Worm (Caenorhabditis elegans) whole organism, L2 larva: ENCODE measurements around the gene cest-31.

ENCODE experiments used
- blmp-1 ChIP-seq: sonication (generic microtip); optimal IDR thresholded peaks from 2 replicates; lab custom pipeline; 2017; ENCODE audit warnings: missing genetic modification characterization, mild to moderate bottlenecking, missing compliant biosample characterization, antibody characterized with exemption, moderate library complexity; ENCODE audit not compliant: insufficient read depth
- ceh-82 ChIP-seq: fragments of 150-350 bp; optimal IDR thresholded peaks from 2 replicates; lab custom pipeline; 2014; ENCODE audit warnings: missing biosample characterization, missing genetic modification characterization
- fos-1 ChIP-seq: fragments of 150-350 bp; optimal IDR thresholded peaks from 2 replicates; lab custom pipeline; 2014; ENCODE audit warnings: missing biosample characterization, missing genetic modification characterization
- lin-39 ChIP-seq: fragments of 150-350 bp; optimal IDR thresholded peaks from 2 replicates; lab custom pipeline; 2014; ENCODE audit warnings: missing biosample characterization, missing genetic modification reagents, missing genetic modification characterization
- nhr-11 ChIP-seq: fragments of 150-350 bp; optimal IDR thresholded peaks from 2 replicates; lab custom pipeline; 2014; ENCODE audit warnings: missing biosample characterization, missing genetic modification characterization
- nhr-12 ChIP-seq: fragments of 150-350 bp; optimal IDR thresholded peaks from 2 replicates; lab custom pipeline; 2014; ENCODE audit warnings: missing biosample characterization, missing genetic modification characterization
- nhr-237 ChIP-seq: fragments of 150-350 bp; optimal IDR thresholded peaks from 2 replicates; lab custom pipeline; 2014; ENCODE audit warnings: missing biosample characterization, missing genetic modification characterization
- sma-9 ChIP-seq, 2 experiments: fragments of 150-350 bp in 1 of 2; sonication (generic microtip) in 1 of 2; optimal IDR thresholded peaks; 2 replicates each; lab custom pipeline; 2014 to 2016; ENCODE audit warnings: missing genetic modification characterization in 2 of 2, mild to moderate bottlenecking in 1 of 2, missing biosample characterization in 1 of 2, missing compliant biosample characterization in 1 of 2, missing genetic modification reagents in 1 of 2, moderate library complexity in 1 of 2
- snpc-4 ChIP-seq: fragments of 150-350 bp; optimal IDR thresholded peaks from 2 replicates; lab custom pipeline; 2014; ENCODE audit warnings: missing biosample characterization, missing genetic modification characterization
- unc-39 ChIP-seq: fragments of 150-350 bp; optimal IDR thresholded peaks from 2 replicates; lab custom pipeline; 2014; ENCODE audit warnings: missing biosample characterization, missing genetic modification characterization
- ztf-1 ChIP-seq: fragments of 200-800 bp; sonication (Bioruptor generic); conservative IDR thresholded peaks from 2 replicates; pipeline ENCODE4 v1.3.6; 2022; ENCODE audit warnings: missing genetic modification characterization, missing compliant biosample characterization
- ztf-11 ChIP-seq: sonication (generic microtip); optimal IDR thresholded peaks from 2 replicates; lab custom pipeline; 2017; ENCODE audit warnings: missing biosample characterization, missing genetic modification characterization

DNA sequence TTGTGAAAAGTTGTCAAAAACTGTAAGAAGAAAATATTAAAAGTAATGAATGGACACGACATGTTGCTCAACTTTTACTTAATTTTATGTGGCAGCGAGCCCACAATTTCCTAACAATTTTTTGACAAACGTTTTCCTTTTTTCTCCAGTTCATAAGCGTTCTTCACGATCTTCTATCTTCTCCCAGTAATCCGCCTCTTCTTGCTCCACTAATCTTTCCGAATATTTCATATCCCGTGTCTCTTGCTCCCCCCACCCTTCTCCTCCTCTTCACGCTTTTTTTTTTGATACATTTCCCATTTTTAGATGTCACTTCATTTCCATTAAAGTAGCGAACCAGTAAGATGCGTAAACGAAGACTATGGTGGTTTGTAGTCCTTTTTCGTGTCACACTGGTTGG, 41.1 kb upstream of the cest-31 start, which contains the start of gene scd-2:
- TF ChIP-seq sma-9 (GFP tag; optimal IDR thresholded peaks at IDR 0.05; lab: Kevin White, UChicago): no peak
- no peak for TF ChIP-seq sma-9 (tag; optimal IDR thresholded peaks at IDR 0.05; lab: Kevin White, UChicago)
- no peak for TF ChIP-seq ztf-1
- TF ChIP-seq nhr-11 (tag; lab: Kevin White, UChicago): no peak
- TF ChIP-seq nhr-237 (tag; lab: Kevin White, UChicago): no peak
- TF ChIP-seq fos-1 (tag; lab: Kevin White, UChicago): no peak
- TF ChIP-seq lin-39 (tag; lab: Kevin White, UChicago): no peak
- TF ChIP-seq snpc-4 (tag; lab: Kevin White, UChicago): no peak
- TF ChIP-seq blmp-1 (tag; lab: Kevin White, UChicago): no peak
- TF ChIP-seq nhr-12: no peak
- TF ChIP-seq ztf-11 (tag; lab: Kevin White, UChicago): no peak
- TF ChIP-seq unc-39 (tag; lab: Kevin White, UChicago): no peak
- no peak for TF ChIP-seq ceh-82
